Worm (Caenorhabditis elegans): ENCODE measurements around the gene irld-45.
A peak's percentile ranks its signal among the peaks of the same experiment; 100 is the strongest.
"Not testable (repeated sequence)": the region's sequence is repeated elsewhere in the genome, so short reads cannot be mapped to it uniquely, and the experiment has no call there.

irld-45 gene

ce11 chrV:1682279-1682678 is 34.2 kb downstream of the irld-45 start, which contains the start of gene srh-3:
srh-3 (plus strand) TSS chrV:1682579.
- TF ChIP-seq flt-1 (GFP tag; IDR thresholded peaks at IDR 0.05) (no peak), T22C8.4 (GFP tag; IDR thresholded peaks at IDR 0.05) (no peak), klf-2 (GFP tag; conservative IDR thresholded peaks at IDR 0.05) (no peak), med-1 (GFP tag; optimal IDR thresholded peaks at IDR 0.05; ENCODE audit: insufficient read depth) (no peak), tab-1 (GFP tag; IDR thresholded peaks at IDR 0.05) (no peak), ref-1 (GFP tag; conservative IDR thresholded peaks at IDR 0.05) (no peak), cog-1 (tag; optimal IDR thresholded peaks at IDR 0.05) (no peak), ztf-23 (GFP tag; IDR thresholded peaks at IDR 0.05) (no peak), ztf-29 (GFP tag; IDR thresholded peaks at IDR 0.05) (no peak)

- no peak for TF ChIP-seq tab-1 (GFP tag; IDR thresholded peaks at IDR 0.05)
- TF ChIP-seq klf-2 (GFP tag; conservative IDR thresholded peaks at IDR 0.05) = no peak
- TF ChIP-seq med-1 (GFP tag; optimal IDR thresholded peaks at IDR 0.05; ENCODE audit: insufficient read depth) = no peak
- TF ChIP-seq ztf-23 (GFP tag; IDR thresholded peaks at IDR 0.05) = no peak
- no peak for TF ChIP-seq T22C8.4 (GFP tag; IDR thresholded peaks at IDR 0.05)
- TF ChIP-seq flt-1 (GFP tag; IDR thresholded peaks at IDR 0.05) = no peak
- no peak for TF ChIP-seq cog-1 (tag; optimal IDR thresholded peaks at IDR 0.05)
- TF ChIP-seq ztf-29 (GFP tag; IDR thresholded peaks at IDR 0.05) = no peak
- no peak for TF ChIP-seq ref-1 (GFP tag; conservative IDR thresholded peaks at IDR 0.05)
Observed at ce11 chrV:1685328-1685727, 37.2 kb downstream of the irld-45 start, which contains the start of gene srh-5. srh-5 (plus strand) TSS chrV:1685628.

- TF ChIP-seq tab-1 (GFP tag; IDR thresholded peaks at IDR 0.05); klf-2 (GFP tag; conservative IDR thresholded peaks at IDR 0.05); T22C8.4 (GFP tag; IDR thresholded peaks at IDR 0.05): not testable (repeated sequence)
Observed at ce11 chrV:1692494-1692893, 44.4 kb downstream of the irld-45 start, which contains the start of gene Y46H3C.5. Y46H3C.5 (minus strand) TSS chrV:1692495.

- TF ChIP-seq flt-1, tab-1, ztf-29 (GFP tag; IDR thresholded peaks at IDR 0.05): not testable (repeated sequence)
Observed at ce11 chrV:1693876-1694275, 45.8 kb downstream of the irld-45 start, which contains the start of gene Y46H3C.7. Y46H3C.7 (minus strand) TSS chrV:1694022.

- no peak for TF ChIP-seq cog-1 (tag; optimal IDR thresholded peaks at IDR 0.05)
- TF ChIP-seq med-1 (GFP tag; optimal IDR thresholded peaks at IDR 0.05; ENCODE audit: insufficient read depth) = no peak
- TF ChIP-seq T22C8.4 (GFP tag; IDR thresholded peaks at IDR 0.05) = no peak
- TF ChIP-seq tab-1 (GFP tag; IDR thresholded peaks at IDR 0.05) = no peak
- no peak for TF ChIP-seq ref-1 (GFP tag; conservative IDR thresholded peaks at IDR 0.05)
- TF ChIP-seq ztf-29 (GFP tag; IDR thresholded peaks at IDR 0.05) = no peak
- TF ChIP-seq ztf-23 (GFP tag; IDR thresholded peaks at IDR 0.05) = no peak
- TF ChIP-seq klf-2 (GFP tag; conservative IDR thresholded peaks at IDR 0.05) = no peak
- TF ChIP-seq flt-1 (GFP tag; IDR thresholded peaks at IDR 0.05) = no peak
Observed at ce11 chrV:1698400-1698799, 50.3 kb downstream of the irld-45 start.

ce11 chrV:1699228-1699795 is 51.2 kb downstream of the irld-45 start:
- peak; percentile 59; the same call in 1 of the 2 replicates for TF ChIP-seq tab-1 (GFP tag; IDR thresholded peaks at IDR 0.05)
- no peak for TF ChIP-seq ztf-23 (GFP tag; IDR thresholded peaks at IDR 0.05)
